Fruit fly (Drosophila melanogaster): ENCODE measurements around the gene CG5815.

CG5815 gene

DNA sequence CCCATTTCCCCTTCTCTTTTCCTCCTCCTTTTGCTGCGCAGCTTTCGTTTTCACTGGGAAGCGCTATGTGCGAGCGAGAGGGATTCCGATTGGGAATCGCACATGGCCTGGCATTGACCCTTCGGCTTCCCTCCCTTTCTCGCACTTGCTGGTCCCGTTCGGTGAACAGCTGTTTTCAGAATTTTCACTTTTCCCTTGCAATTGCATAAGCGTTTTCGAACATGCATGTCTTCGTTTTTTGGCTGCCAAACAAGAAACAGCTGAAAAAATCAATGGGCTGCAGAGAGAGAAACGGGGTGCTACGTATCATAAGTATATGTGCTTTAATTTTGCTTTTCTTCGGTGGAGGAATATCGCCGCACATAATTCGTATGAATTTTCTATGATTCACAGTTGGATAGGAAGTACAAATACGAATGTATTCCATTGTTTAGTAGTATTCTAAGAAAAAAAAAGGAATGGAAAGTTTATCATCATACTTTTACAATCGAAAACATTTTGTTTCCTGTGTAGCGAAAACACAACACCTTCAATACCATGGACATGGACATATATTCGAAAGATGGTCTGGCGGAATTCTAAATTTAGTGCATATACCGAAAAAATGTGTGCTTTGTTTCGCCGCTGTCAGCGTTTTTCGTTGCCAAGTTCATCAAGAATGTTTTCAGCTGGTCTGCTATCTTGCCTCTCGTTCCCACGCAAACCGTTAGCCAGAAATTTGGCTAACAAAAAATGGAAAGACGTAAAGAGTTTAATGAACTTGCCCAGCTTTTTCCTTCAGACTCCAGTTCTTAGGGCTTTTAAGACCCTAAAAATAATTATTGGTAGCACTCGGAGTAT, 40.0 kb downstream of the CG5815 start:
- TF ChIP-seq CG11617 (GFP tag; optimal IDR thresholded peaks at IDR 0.05) (peak; percentile 58), cic (GFP tag; optimal IDR thresholded peaks at IDR 0.05) (no peak), CG33017 (tag; optimal IDR thresholded peaks at IDR 0.05) (no peak), Clk (GFP tag; optimal IDR thresholded peaks at IDR 0.05) (no peak), CG1620 (GFP tag; optimal IDR thresholded peaks at IDR 0.05) (no peak), tj (GFP tag; optimal IDR thresholded peaks at IDR 0.05) (peak; percentile 80), ovo (GFP tag; optimal IDR thresholded peaks at IDR 0.05) (no peak), CG12768 (GFP tag; optimal IDR thresholded peaks at IDR 0.05) (peak; percentile 27), CG7045 (GFP tag; optimal IDR thresholded peaks at IDR 0.05) (peak; percentile 2), cnc (optimal IDR thresholded peaks at IDR 0.05) (no peak), Mnt (GFP tag; optimal IDR thresholded peaks at IDR 0.05) (peak; percentile 79), Hr96 (GFP tag; optimal IDR thresholded peaks at IDR 0.05) (no peak), pad (GFP tag; optimal IDR thresholded peaks at IDR 0.05) (peak; percentile 86), kay (GFP tag; ENCODE audit: borderline replicate concordance) (no peak), CG14711 (tag; optimal IDR thresholded peaks at IDR 0.05) (peak; percentile 60), bab1 (GFP tag; optimal IDR thresholded peaks at IDR 0.05) (peak; percentile 76), CG7101 (tag; optimal IDR thresholded peaks at IDR 0.05) (peak; percentile 42), toe (GFP tag; optimal IDR thresholded peaks at IDR 0.05) (no peak), Crg-1 (GFP tag; optimal IDR thresholded peaks at IDR 0.05) (peak; percentile 43), CG5204 (GFP tag; optimal IDR thresholded peaks at IDR 0.05) (peak; percentile 29)

DNA sequence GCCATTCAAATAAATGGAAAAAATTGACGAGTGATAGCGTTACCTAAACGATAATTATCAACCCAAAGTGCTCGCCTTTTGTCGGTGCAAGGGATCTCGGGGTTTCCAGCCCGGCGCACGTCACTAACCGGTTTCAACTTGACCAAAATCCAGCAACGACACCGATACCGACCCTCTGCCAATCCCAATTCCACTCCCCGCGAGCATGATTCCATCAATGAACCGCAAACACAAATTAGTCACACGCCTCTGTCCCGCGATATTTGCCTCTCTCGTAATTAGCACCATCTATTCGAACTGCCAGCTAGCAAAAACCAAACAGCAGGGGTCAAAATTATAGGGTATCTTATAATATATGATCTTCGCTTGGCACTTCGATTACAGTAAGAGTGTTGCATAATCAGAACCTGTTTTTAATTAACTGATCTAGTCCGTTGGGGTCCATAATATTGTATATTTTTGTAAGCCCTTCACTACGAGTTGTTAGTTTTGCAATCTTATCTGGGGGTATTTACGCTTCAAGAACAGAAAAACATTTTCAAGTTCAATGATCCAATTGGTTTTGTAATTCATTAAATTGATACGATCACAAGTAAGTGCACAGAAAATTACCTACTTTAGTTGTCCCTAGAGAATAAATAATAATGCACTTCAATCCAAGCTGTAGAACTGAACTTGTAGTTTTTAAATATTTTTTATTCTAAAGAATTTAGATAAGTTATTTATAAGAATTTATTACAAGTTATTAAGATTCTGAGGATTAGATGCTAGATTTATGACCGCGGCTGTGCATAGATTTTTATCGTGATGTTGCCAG, 40.9 kb downstream of the CG5815 start:
- TF ChIP-seq pad (GFP tag; optimal IDR thresholded peaks at IDR 0.05) (no peak), kay (GFP tag; ENCODE audit: borderline replicate concordance) (peak; percentile 94), CG12768 (GFP tag; optimal IDR thresholded peaks at IDR 0.05) (peak; percentile 47), toe (GFP tag; optimal IDR thresholded peaks at IDR 0.05) (no peak), Crg-1 (GFP tag; optimal IDR thresholded peaks at IDR 0.05) (no peak), Mnt (GFP tag; optimal IDR thresholded peaks at IDR 0.05) (no peak), bab1 (GFP tag; optimal IDR thresholded peaks at IDR 0.05) (no peak), cnc (optimal IDR thresholded peaks at IDR 0.05) (no peak), CG5204 (GFP tag; optimal IDR thresholded peaks at IDR 0.05) (peak; percentile 41), ovo (GFP tag; optimal IDR thresholded peaks at IDR 0.05) (no peak), cic (GFP tag; optimal IDR thresholded peaks at IDR 0.05) (peak; percentile 59), CG33017 (tag; optimal IDR thresholded peaks at IDR 0.05) (peak; percentile 47), tj (GFP tag; optimal IDR thresholded peaks at IDR 0.05) (no peak), CG7045 (GFP tag; optimal IDR thresholded peaks at IDR 0.05) (peak; percentile 64), Hr96 (GFP tag; optimal IDR thresholded peaks at IDR 0.05) (no peak), CG11617 (GFP tag; optimal IDR thresholded peaks at IDR 0.05) (peak; percentile 71), Clk (GFP tag; optimal IDR thresholded peaks at IDR 0.05) (no peak), CG1620 (GFP tag; optimal IDR thresholded peaks at IDR 0.05) (no peak), CG14711 (tag; optimal IDR thresholded peaks at IDR 0.05) (peak; percentile 34), CG7101 (tag; optimal IDR thresholded peaks at IDR 0.05) (peak; percentile 61)

DNA sequence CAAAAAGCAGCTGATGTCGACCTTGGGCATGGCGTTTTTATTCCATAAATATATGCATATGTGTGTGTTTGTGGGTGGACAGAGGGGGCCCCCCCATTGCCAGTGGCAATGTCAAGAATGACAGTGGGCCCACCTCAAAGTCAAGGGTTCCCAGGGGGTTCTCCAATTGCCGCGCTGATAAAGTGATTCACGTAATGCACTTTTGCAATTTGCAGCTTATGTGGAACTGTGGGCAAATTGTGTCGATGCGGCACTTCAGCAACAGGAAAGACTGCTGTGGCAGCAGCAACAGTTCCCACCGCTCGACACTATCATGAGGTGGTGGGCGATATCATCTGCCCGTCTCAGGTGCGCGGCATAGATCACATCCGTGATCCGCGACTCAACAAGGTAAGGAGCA, 41.6 kb downstream of the CG5815 start:
- TF ChIP-seq cic (GFP tag; optimal IDR thresholded peaks at IDR 0.05): no peak
- TF ChIP-seq toe (GFP tag; optimal IDR thresholded peaks at IDR 0.05): no peak
- TF ChIP-seq tj (GFP tag; optimal IDR thresholded peaks at IDR 0.05): peak; percentile 99

DNA sequence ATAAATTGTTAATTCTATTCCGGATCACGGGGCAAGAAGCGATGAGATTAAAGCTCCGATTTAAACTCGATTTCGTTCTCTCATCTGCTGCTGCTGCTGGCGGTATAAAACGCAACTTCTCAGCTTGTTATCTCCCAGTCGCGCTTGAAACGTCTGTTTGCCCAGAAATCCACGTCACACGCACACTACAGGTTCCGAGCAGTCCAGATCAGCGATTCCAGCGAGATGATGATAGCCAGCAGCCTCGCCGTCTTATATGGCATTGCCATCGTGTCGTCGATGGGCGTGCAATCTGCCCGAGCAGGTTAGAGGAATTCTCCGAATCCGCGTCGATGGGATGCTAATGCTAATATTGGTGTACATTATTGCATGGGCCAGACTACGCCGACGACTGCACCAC, 45.4 kb downstream of the CG5815 start, which contains the start of gene grass:
TSS of gene grass (plus strand) at position 135 of the 400 bp plus-strand sequence.
- TF ChIP-seq CG12768 (GFP tag; optimal IDR thresholded peaks at IDR 0.05): no peak
- TF ChIP-seq CG7101 (tag; optimal IDR thresholded peaks at IDR 0.05): no peak
- TF ChIP-seq Hr96 (GFP tag; optimal IDR thresholded peaks at IDR 0.05): no peak
- TF ChIP-seq kay (GFP tag; ENCODE audit: borderline replicate concordance): no peak
- no peak for TF ChIP-seq Crg-1 (GFP tag; optimal IDR thresholded peaks at IDR 0.05)
- TF ChIP-seq Clk (GFP tag; optimal IDR thresholded peaks at IDR 0.05): no peak
- no peak for TF ChIP-seq ovo (GFP tag; optimal IDR thresholded peaks at IDR 0.05)
- no peak for TF ChIP-seq cnc (optimal IDR thresholded peaks at IDR 0.05)
- no peak for TF ChIP-seq CG11617 (GFP tag; optimal IDR thresholded peaks at IDR 0.05)
- TF ChIP-seq Mnt (GFP tag; optimal IDR thresholded peaks at IDR 0.05): no peak
- TF ChIP-seq bab1 (GFP tag; optimal IDR thresholded peaks at IDR 0.05): no peak
- no peak for TF ChIP-seq tj (GFP tag; optimal IDR thresholded peaks at IDR 0.05)
- no peak for TF ChIP-seq CG5204 (GFP tag; optimal IDR thresholded peaks at IDR 0.05)
- TF ChIP-seq CG7045 (GFP tag; optimal IDR thresholded peaks at IDR 0.05): no peak

DNA sequence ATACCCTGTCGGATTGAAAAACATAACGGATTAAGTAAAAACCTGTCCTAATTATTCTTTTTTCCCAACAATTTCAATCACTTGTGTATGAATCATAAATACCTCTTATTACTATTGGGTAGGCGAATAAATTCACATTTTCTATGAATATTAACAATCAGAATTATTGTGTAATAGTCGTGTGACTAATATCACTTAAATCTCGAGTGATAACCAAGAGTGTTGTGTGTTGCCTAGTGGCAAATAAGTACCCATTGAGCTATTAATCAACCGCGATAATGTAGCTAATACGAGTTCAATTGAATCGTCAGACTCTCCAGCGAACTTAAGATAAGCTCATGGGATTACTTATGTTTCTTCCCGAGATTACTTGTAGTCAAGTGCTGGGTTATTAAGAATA, 47.5 kb downstream of the CG5815 start:
- TF ChIP-seq kay (GFP tag; ENCODE audit: borderline replicate concordance) (peak; percentile 25), cnc (optimal IDR thresholded peaks at IDR 0.05) (no peak)

DNA sequence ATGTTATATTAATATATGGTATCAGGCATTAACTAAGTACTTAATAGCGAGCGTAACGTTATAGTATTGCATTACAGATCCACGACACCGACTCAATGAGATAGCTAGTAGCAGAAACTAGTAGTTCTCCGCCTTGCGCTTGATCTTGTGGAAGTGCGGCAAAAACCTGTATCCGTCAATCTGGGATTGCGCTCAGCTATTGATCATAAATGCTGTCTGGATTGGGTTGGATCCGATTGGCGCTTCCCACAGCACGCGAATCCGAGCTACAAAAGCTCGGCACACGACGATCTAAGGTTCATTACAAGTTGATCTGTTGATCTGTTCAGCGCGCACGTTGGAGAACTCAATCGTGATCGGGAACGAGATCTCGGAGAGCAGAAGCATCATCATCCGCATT, 48.5 kb downstream of the CG5815 start, which contains the start of gene CG5909:
TSS of gene CG5909 (plus strand) at position 301 of the 400 bp plus-strand sequence.
- TF ChIP-seq Mnt (GFP tag; optimal IDR thresholded peaks at IDR 0.05) (no peak), ovo (GFP tag; optimal IDR thresholded peaks at IDR 0.05) (no peak), cic (GFP tag; optimal IDR thresholded peaks at IDR 0.05) (no peak), Clk (GFP tag; optimal IDR thresholded peaks at IDR 0.05) (no peak), Crg-1 (GFP tag; optimal IDR thresholded peaks at IDR 0.05) (no peak), CG12768 (GFP tag; optimal IDR thresholded peaks at IDR 0.05) (no peak), Hr96 (GFP tag; optimal IDR thresholded peaks at IDR 0.05) (no peak), tj (GFP tag; optimal IDR thresholded peaks at IDR 0.05) (no peak), CG7101 (tag; optimal IDR thresholded peaks at IDR 0.05) (no peak), CG1620 (GFP tag; optimal IDR thresholded peaks at IDR 0.05) (no peak), pad (GFP tag; optimal IDR thresholded peaks at IDR 0.05) (no peak), CG7045 (GFP tag; optimal IDR thresholded peaks at IDR 0.05) (no peak), bab1 (GFP tag; optimal IDR thresholded peaks at IDR 0.05) (no peak), CG5204 (GFP tag; optimal IDR thresholded peaks at IDR 0.05) (no peak), cnc (optimal IDR thresholded peaks at IDR 0.05) (no peak), CG11617 (GFP tag; optimal IDR thresholded peaks at IDR 0.05) (no peak), CG14711 (tag; optimal IDR thresholded peaks at IDR 0.05) (no peak), kay (GFP tag; ENCODE audit: borderline replicate concordance) (no peak)

All from whole organism, adult.